Fruit fly (Drosophila melanogaster) whole organism, pupa: ENCODE measurements around the gene amos.

Experiments used
- CG10348 ChIP-seq: fragments of 200-800 bp; sonication (Bioruptor generic); IDR thresholded peaks from 2 replicates; pipeline ENCODE4 v1.3.6; 2022; ENCODE audit warnings: missing biosample characterization, missing genetic modification characterization
- CG12605 ChIP-seq: fragments of 200-800 bp; sonication (Bioruptor generic); IDR thresholded peaks from 2 replicates; pipeline ENCODE4 v1.3.6; 2022; ENCODE audit warnings: missing biosample characterization, missing genetic modification characterization
- CG13204 ChIP-seq: fragments of 200-800 bp; sonication (Bioruptor generic); optimal IDR thresholded peaks from 2 replicates; lab custom pipeline; 2018; ENCODE audit warnings: missing biosample characterization, mild to moderate bottlenecking, missing genetic modification characterization, moderate library complexity
- CG14655 ChIP-seq: fragments of 200-800 bp; sonication (Bioruptor generic); optimal IDR thresholded peaks from 3 replicates; lab custom pipeline; 2017; ENCODE audit warnings: mild to moderate bottlenecking, missing biosample characterization, missing genetic modification reagents, missing genetic modification characterization
- CG15710 ChIP-seq: fragments of 200-800 bp; sonication (Bioruptor generic); optimal IDR thresholded peaks from 2 replicates; lab custom pipeline; 2018; ENCODE audit warnings: missing biosample characterization, mild to moderate bottlenecking, missing genetic modification characterization, moderate library complexity
- CG17806 ChIP-seq: fragments of 200-800 bp; sonication (Bioruptor generic); optimal IDR thresholded peaks from 2 replicates; lab custom pipeline; 2018; ENCODE audit warnings: missing biosample characterization, mild to moderate bottlenecking, missing genetic modification characterization, moderate library complexity
- CG32121 ChIP-seq: fragments of 200-800 bp; sonication (Bioruptor generic); IDR thresholded peaks from 2 replicates; pipeline ENCODE4 v1.3.6; 2022; ENCODE audit warnings: missing biosample characterization, missing genetic modification characterization
- CG34367 ChIP-seq: fragments of 200-800 bp; sonication (Bioruptor generic); optimal IDR thresholded peaks from 2 replicates; lab custom pipeline; 2018; ENCODE audit warnings: missing biosample characterization, mild to moderate bottlenecking, missing genetic modification characterization
- CG4496 ChIP-seq: fragments of 200-800 bp; sonication (Bioruptor generic); IDR thresholded peaks from 3 replicates; pipeline ENCODE4 v1.3.6; 2022; ENCODE audit warnings: missing biosample characterization, missing genetic modification characterization
- CG8159 ChIP-seq: fragments of 200-800 bp; sonication (Bioruptor generic); optimal IDR thresholded peaks from 3 replicates; lab custom pipeline; 2018; ENCODE audit warnings: missing biosample characterization, mild to moderate bottlenecking, missing genetic modification characterization, moderate library complexity
- CG8301 ChIP-seq: fragments of 200-800 bp; sonication (Bioruptor generic); optimal IDR thresholded peaks from 2 replicates; lab custom pipeline; 2018; ENCODE audit warnings: missing biosample characterization, mild to moderate bottlenecking, missing genetic modification characterization
- CG9948 ChIP-seq: fragments of 200-800 bp; sonication (Bioruptor generic); optimal IDR thresholded peaks from 2 replicates; lab custom pipeline; 2018; ENCODE audit warnings: missing biosample characterization, mild to moderate bottlenecking, missing genetic modification characterization, moderate library complexity
- D1 ChIP-seq: fragments of 200-800 bp; sonication (Bioruptor generic); optimal IDR thresholded peaks from 2 replicates; lab custom pipeline; 2018; ENCODE audit warnings: missing biosample characterization, mild to moderate bottlenecking, missing genetic modification characterization, moderate library complexity
- EcR ChIP-seq: fragments of 200-800 bp; sonication (Bioruptor generic); optimal IDR thresholded peaks from 3 replicates; lab custom pipeline; 2019; ENCODE audit warnings: missing biosample characterization, missing genetic modification characterization, mild to moderate bottlenecking, moderate library complexity, missing genetic modification reagents
- Ets98B ChIP-seq: fragments of 200-800 bp; sonication (Bioruptor generic); IDR thresholded peaks from 2 replicates; pipeline ENCODE4 v1.3.6; 2022; ENCODE audit warnings: missing biosample characterization, missing genetic modification characterization
- Pif1A ChIP-seq: fragments of 200-800 bp; sonication (Bioruptor generic); optimal IDR thresholded peaks from 3 replicates; lab custom pipeline; 2016; ENCODE audit warnings: missing biosample characterization, missing genetic modification characterization
- Pif1B ChIP-seq: fragments of 200-800 bp; sonication (Bioruptor generic); optimal IDR thresholded peaks from 3 replicates; lab custom pipeline; 2016; ENCODE audit warnings: missing biosample characterization, missing genetic modification characterization
- Snoo ChIP-seq: fragments of 200-800 bp; sonication (Bioruptor generic); optimal IDR thresholded peaks from 3 replicates; lab custom pipeline; 2017; ENCODE audit warnings: missing biosample characterization, mild to moderate bottlenecking, missing genetic modification characterization, inconsistent platforms
- fd96Ca ChIP-seq: fragments of 200-800 bp; sonication (Bioruptor generic); IDR thresholded peaks from 3 replicates; pipeline ENCODE4 v1.3.6; 2022; ENCODE audit warnings: missing biosample characterization, missing genetic modification characterization
- gl ChIP-seq: fragments of 200-800 bp; sonication (Bioruptor generic); optimal IDR thresholded peaks from 2 replicates; lab custom pipeline; 2018; ENCODE audit warnings: missing biosample characterization, mild to moderate bottlenecking, missing genetic modification characterization
- rn ChIP-seq: fragments of 200-800 bp; sonication (Bioruptor generic); IDR thresholded peaks from 2 replicates; pipeline ENCODE4 v1.3.6; 2022; ENCODE audit warnings: missing biosample characterization, missing genetic modification characterization

Gene amos

dm6 chr2L:18628104-18628503 is 31.4 kb upstream of the amos start:
- TF ChIP-seq EcR (GFP tag; lab: Kevin White, UChicago) (no peak), CG13204 (GFP tag; lab: Kevin White, UChicago) (peak; percentile 37), Snoo (tag; lab: Kevin White, UChicago) (peak; percentile 58), CG8159 (peak; percentile 57), Ets98B (GFP tag; lab: Robert Waterston, UW) (peak; percentile 76), CG34367 (tag; lab: Kevin White, UChicago) (no peak), CG14655 (GFP tag; lab: Kevin White, UChicago) (peak; percentile 84), Pif1B (GFP tag; lab: Kevin White, UChicago) (peak; percentile 34), fd96Ca (GFP tag; lab: Robert Waterston, UW) (no peak), Pif1A (peak; percentile 64), CG17806 (tag; lab: Kevin White, UChicago) (peak; percentile 50), CG9948 (tag; lab: Kevin White, UChicago) (peak; percentile 56), CG32121 (GFP tag; lab: Robert Waterston, UW) (peak; percentile 69), CG12605 (peak; percentile 29; the same call in 1 of the 2 replicates), CG8301 (tag; lab: Kevin White, UChicago) (peak; percentile 82), rn (peak; percentile 66), CG10348 (no peak), D1 (tag; lab: Kevin White, UChicago) (peak; percentile 38), CG4496 (GFP tag; lab: Robert Waterston, UW) (peak; percentile 75; the same call in 2 of the 3 replicates), CG15710 (tag; lab: Kevin White, UChicago) (peak; percentile 47), gl (tag; lab: Kevin White, UChicago) (no peak)

- no peak for TF ChIP-seq CG12605
- peak; percentile 8 for TF ChIP-seq Snoo (tag; lab: Kevin White, UChicago)
Observed at dm6 chr2L:18626987-18627386, 30.3 kb upstream of the amos start.

DNA sequence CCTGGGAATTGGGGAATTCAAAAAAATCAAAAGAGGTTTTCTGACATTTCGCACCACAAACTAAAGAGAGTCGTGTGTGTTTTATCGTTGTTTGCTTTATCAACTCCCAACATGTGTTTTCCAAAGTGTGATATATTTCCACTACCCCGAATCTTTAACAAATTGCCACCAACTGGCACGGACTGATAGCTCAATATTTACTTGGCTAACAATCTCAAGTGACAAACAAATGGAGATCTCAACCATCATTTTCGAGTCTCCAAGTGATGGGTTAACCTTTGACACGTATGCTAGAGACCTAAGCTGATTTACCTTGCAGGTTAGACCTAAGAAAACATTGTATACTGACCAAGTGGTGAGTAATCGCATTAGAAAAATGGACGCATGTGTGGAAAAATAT is 28.7 kb upstream of the amos start:
- TF ChIP-seq Snoo (tag; lab: Kevin White, UChicago) (no peak), CG32121 (GFP tag; lab: Robert Waterston, UW) (no peak), CG8301 (tag; lab: Kevin White, UChicago) (no peak), CG12605 (no peak)

DNA sequence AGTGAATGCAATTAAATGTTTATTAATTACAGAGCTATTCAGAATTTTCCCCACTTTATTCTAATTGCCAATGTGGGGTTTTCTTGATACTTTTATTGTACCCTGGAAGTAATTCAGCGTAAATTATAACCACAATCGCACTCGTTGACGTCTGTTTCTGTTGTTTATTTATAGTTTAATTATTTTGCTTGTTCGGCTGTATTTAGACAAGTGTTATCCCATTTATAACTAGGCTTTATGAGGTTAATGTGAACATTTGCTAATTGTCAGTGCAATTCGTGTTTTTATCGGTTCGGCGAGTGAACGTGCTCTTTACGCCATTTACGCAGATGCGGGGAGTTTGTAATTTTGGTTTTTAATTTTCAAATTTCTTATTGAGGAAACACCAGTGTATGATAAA is 28.3 kb upstream of the amos start:
- TF ChIP-seq CG17806 (tag; lab: Kevin White, UChicago) (no peak), CG15710 (tag; lab: Kevin White, UChicago) (no peak), CG13204 (GFP tag; lab: Kevin White, UChicago) (no peak), Pif1B (GFP tag; lab: Kevin White, UChicago) (no peak), rn (no peak), gl (tag; lab: Kevin White, UChicago) (no peak), CG8159 (no peak), fd96Ca (GFP tag; lab: Robert Waterston, UW) (no peak), Pif1A (no peak)

DNA sequence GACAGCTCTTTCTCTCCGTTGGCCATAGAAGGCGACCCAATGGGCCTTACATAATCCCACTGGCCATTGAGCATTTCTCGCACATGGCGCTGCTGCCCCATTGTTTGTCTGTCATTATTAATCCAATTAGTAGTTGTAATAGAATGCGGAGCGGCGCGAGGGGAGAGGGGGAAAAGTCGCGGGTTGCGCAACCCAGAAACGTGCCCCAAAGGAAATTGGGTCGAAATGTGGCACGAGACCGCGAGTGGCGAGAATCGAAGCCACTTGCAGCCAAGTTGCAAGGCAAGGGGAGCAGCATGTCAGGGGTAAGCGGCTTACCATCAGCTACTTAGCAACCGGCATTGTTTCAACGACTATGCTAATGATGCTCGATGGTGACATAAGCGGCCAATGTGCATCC is 27.6 kb upstream of the amos start:
- TF ChIP-seq CG17806 (tag; lab: Kevin White, UChicago) (no peak), CG14655 (GFP tag; lab: Kevin White, UChicago) (no peak), CG8159 (no peak), Pif1B (GFP tag; lab: Kevin White, UChicago) (no peak), Snoo (tag; lab: Kevin White, UChicago) (no peak), CG4496 (GFP tag; lab: Robert Waterston, UW) (no peak), Pif1A (no peak), CG34367 (tag; lab: Kevin White, UChicago) (no peak), CG15710 (tag; lab: Kevin White, UChicago) (no peak), D1 (tag; lab: Kevin White, UChicago) (no peak), CG13204 (GFP tag; lab: Kevin White, UChicago) (no peak), fd96Ca (GFP tag; lab: Robert Waterston, UW) (no peak), rn (no peak), CG8301 (tag; lab: Kevin White, UChicago) (no peak)
- TF ChIP-seq, all 21 proteins: peak for 0

DNA sequence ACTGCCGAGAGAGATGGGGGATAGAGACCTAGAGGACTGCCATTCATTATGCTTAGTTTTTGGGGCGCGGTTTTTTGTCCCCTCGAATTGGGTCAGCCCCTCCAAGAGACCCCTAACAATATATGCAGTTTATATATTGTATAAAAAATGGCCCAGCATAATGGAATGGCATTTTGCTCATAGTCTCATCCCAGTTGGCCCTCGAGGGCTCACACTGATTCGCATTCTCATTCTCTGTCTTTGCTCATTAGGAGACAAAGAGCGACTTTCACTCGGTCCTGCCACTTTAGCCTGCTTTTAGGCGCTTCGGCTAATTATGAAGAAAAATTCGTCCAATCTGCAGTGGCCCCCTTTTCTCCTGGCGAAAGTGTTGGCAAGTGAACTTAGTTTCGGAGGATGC is 26.7 kb upstream of the amos start:
- no peak for TF ChIP-seq CG13204 (GFP tag; lab: Kevin White, UChicago)
- no peak for TF ChIP-seq CG8301 (tag; lab: Kevin White, UChicago)
- no peak for TF ChIP-seq CG10348
- TF ChIP-seq CG12605, result no peak
- TF ChIP-seq CG17806 (tag; lab: Kevin White, UChicago), result no peak
- no peak for TF ChIP-seq Pif1B (GFP tag; lab: Kevin White, UChicago)
- no peak for TF ChIP-seq Pif1A
- no peak for TF ChIP-seq CG15710 (tag; lab: Kevin White, UChicago)
- TF ChIP-seq CG32121 (GFP tag; lab: Robert Waterston, UW), result no peak
- no peak for TF ChIP-seq CG14655 (GFP tag; lab: Kevin White, UChicago)
- no peak for TF ChIP-seq CG8159
- TF ChIP-seq Ets98B (GFP tag; lab: Robert Waterston, UW), result no peak
- no peak for TF ChIP-seq EcR (GFP tag; lab: Kevin White, UChicago)
